Worm (Caenorhabditis elegans) whole organism, L3 larva: Measurements from ENCODE around the gene Y53G8AR.6.
A peak's percentile ranks its signal among the peaks of the same experiment; 100 is the strongest.

Source experiments
- R02D3.7 ChIP-seq: fragments of 150-350 bp; optimal IDR thresholded peaks from 2 replicates; lab custom pipeline; 2014; ENCODE audit warnings: missing biosample characterization, missing genetic modification characterization
- ZK546.5 ChIP-seq: sonication (generic microtip); optimal IDR thresholded peaks from 2 replicates; lab custom pipeline; 2017; ENCODE audit warnings: missing biosample characterization, missing genetic modification characterization
- ceh-16 ChIP-seq: sonication (generic microtip); optimal IDR thresholded peaks from 2 replicates; lab custom pipeline; 2017; ENCODE audit warnings: missing biosample characterization, missing genetic modification characterization
- ceh-28 ChIP-seq: fragments of 150-350 bp; optimal IDR thresholded peaks from 2 replicates; lab custom pipeline; 2014; ENCODE audit warnings: missing biosample characterization, missing genetic modification reagents, missing genetic modification characterization
- ceh-82 ChIP-seq: fragments of 150-350 bp; optimal IDR thresholded peaks from 2 replicates; lab custom pipeline; 2014; ENCODE audit warnings: missing biosample characterization, missing genetic modification characterization
- ceh-9 ChIP-seq: sonication (generic microtip); optimal IDR thresholded peaks from 2 replicates; lab custom pipeline; 2018; ENCODE audit warnings: missing biosample characterization, missing genetic modification characterization
- daf-12 ChIP-seq: fragments of 150-350 bp; optimal IDR thresholded peaks from 2 replicates; lab custom pipeline; 2014; ENCODE audit warnings: missing biosample characterization, missing genetic modification reagents, missing genetic modification characterization
- egl-5 ChIP-seq: fragments of 150-350 bp; optimal IDR thresholded peaks from 2 replicates; lab custom pipeline; 2017; ENCODE audit warnings: missing biosample characterization, missing genetic modification reagents, missing genetic modification characterization, inconsistent platforms
- elt-1 ChIP-seq: fragments of 150-350 bp; optimal IDR thresholded peaks from 2 replicates; lab custom pipeline; 2014; ENCODE audit warnings: missing biosample characterization, missing genetic modification characterization
- elt-2 ChIP-seq: sonication (generic microtip); optimal IDR thresholded peaks from 2 replicates; lab custom pipeline; 2016; ENCODE audit warnings: missing genetic modification reagents, mild to moderate bottlenecking, missing genetic modification characterization, missing compliant biosample characterization
- elt-3 ChIP-seq, 3 experiments: fragments of 150-350 bp in 1 of 3; sonication (generic microtip) in 2 of 3; optimal IDR thresholded peaks; 2 replicates in 2 of 3; 4 replicates in 1 of 3; lab custom pipeline; 2014 to 2017; ENCODE audit warnings: missing biosample characterization in 3 of 3, missing genetic modification characterization in 3 of 3
- eor-1 ChIP-seq, 2 experiments: fragments of 150-350 bp; optimal IDR thresholded peaks; 2 replicates each; lab custom pipeline; 2014 to 2018; ENCODE audit warnings: missing biosample characterization in 2 of 2, missing genetic modification characterization in 2 of 2
- fkh-10 ChIP-seq: sonication (generic microtip); optimal IDR thresholded peaks from 2 replicates; lab custom pipeline; 2017; ENCODE audit warnings: missing biosample characterization, missing genetic modification reagents, missing genetic modification characterization
- fkh-2 ChIP-seq: fragments of 150-350 bp; optimal IDR thresholded peaks from 2 replicates; lab custom pipeline; 2014; ENCODE audit warnings: missing biosample characterization, missing genetic modification reagents, missing genetic modification characterization
- hmg-11 ChIP-seq: sonication (generic microtip); optimal IDR thresholded peaks from 2 replicates; lab custom pipeline; 2016; ENCODE audit warnings: missing genetic modification characterization, missing compliant biosample characterization
- jun-1 ChIP-seq: fragments of 150-350 bp; optimal IDR thresholded peaks from 2 replicates; lab custom pipeline; 2014; ENCODE audit warnings: missing biosample characterization, missing genetic modification reagents, missing genetic modification characterization
- lin-15B ChIP-seq: fragments of 150-350 bp; optimal IDR thresholded peaks from 2 replicates; lab custom pipeline; 2014; ENCODE audit warnings: missing biosample characterization, missing genetic modification characterization
- lin-39 ChIP-seq: fragments of 150-350 bp; optimal IDR thresholded peaks from 2 replicates; lab custom pipeline; 2018; ENCODE audit warnings: missing biosample characterization, missing genetic modification reagents, missing genetic modification characterization
- lsy-12 ChIP-seq: sonication (generic microtip); optimal IDR thresholded peaks from 2 replicates; lab custom pipeline; 2016; ENCODE audit warnings: mild to moderate bottlenecking, missing genetic modification characterization, missing compliant biosample characterization
- mdl-1 ChIP-seq: fragments of 150-350 bp; optimal IDR thresholded peaks from 2 replicates; lab custom pipeline; 2014; ENCODE audit warnings: missing biosample characterization, missing genetic modification characterization
- mml-1 ChIP-seq: fragments of 150-350 bp; sonication (generic microtip); optimal IDR thresholded peaks from 3 replicates; lab custom pipeline; 2014; ENCODE audit warnings: missing biosample characterization, missing genetic modification characterization
- nfya-1 ChIP-seq: sonication (generic microtip); optimal IDR thresholded peaks from 2 replicates; lab custom pipeline; 2017; ENCODE audit warnings: missing genetic modification characterization, mild to moderate bottlenecking, missing compliant biosample characterization, antibody characterized with exemption, moderate library complexity; ENCODE audit not compliant: insufficient read depth
- nhr-11 ChIP-seq: fragments of 150-350 bp; optimal IDR thresholded peaks from 2 replicates; lab custom pipeline; 2014; ENCODE audit warnings: missing biosample characterization, missing genetic modification characterization
- nhr-12 ChIP-seq: fragments of 150-350 bp; optimal IDR thresholded peaks from 2 replicates; lab custom pipeline; 2014; ENCODE audit warnings: missing biosample characterization, missing genetic modification characterization
- nhr-23 ChIP-seq: fragments of 150-350 bp; optimal IDR thresholded peaks from 2 replicates; lab custom pipeline; 2014; ENCODE audit warnings: missing biosample characterization, missing genetic modification reagents, missing genetic modification characterization
- nhr-237 ChIP-seq: fragments of 150-350 bp; optimal IDR thresholded peaks from 2 replicates; lab custom pipeline; 2014; ENCODE audit warnings: missing biosample characterization, missing genetic modification characterization
- nhr-25 ChIP-seq: sonication (generic microtip); optimal IDR thresholded peaks from 2 replicates; lab custom pipeline; 2017; ENCODE audit warnings: missing biosample characterization, missing genetic modification characterization
- nhr-28 ChIP-seq: fragments of 150-350 bp; optimal IDR thresholded peaks from 2 replicates; lab custom pipeline; 2014; ENCODE audit warnings: missing biosample characterization, missing genetic modification characterization
- nhr-43 ChIP-seq: sonication (generic microtip); optimal IDR thresholded peaks from 2 replicates; lab custom pipeline; 2016; ENCODE audit warnings: mild to moderate bottlenecking, missing genetic modification characterization, missing compliant biosample characterization; ENCODE audit not compliant: poor library complexity, severe bottlenecking
- nhr-67 ChIP-seq: fragments of 150-350 bp; optimal IDR thresholded peaks from 2 replicates; lab custom pipeline; 2014; ENCODE audit warnings: missing biosample characterization, missing genetic modification characterization
- nhr-76 ChIP-seq: fragments of 150-350 bp; sonication (generic microtip); optimal IDR thresholded peaks from 5 replicates; lab custom pipeline; 2014; ENCODE audit warnings: missing biosample characterization, missing genetic modification characterization
- nhr-77 ChIP-seq: fragments of 150-350 bp; optimal IDR thresholded peaks from 2 replicates; lab custom pipeline; 2014; ENCODE audit warnings: missing biosample characterization, missing genetic modification characterization
- pha-4 ChIP-seq: fragments of 150-350 bp; optimal IDR thresholded peaks from 2 replicates; lab custom pipeline; 2014; ENCODE audit warnings: missing biosample characterization, missing genetic modification reagents, missing genetic modification characterization
- pqm-1 ChIP-seq: fragments of 150-350 bp; optimal IDR thresholded peaks from 2 replicates; lab custom pipeline; 2017; ENCODE audit warnings: missing biosample characterization, missing genetic modification characterization, inconsistent platforms
- sea-2 ChIP-seq: fragments of 150-350 bp; sonication (generic microtip); optimal IDR thresholded peaks from 4 replicates; lab custom pipeline; 2014; ENCODE audit warnings: missing biosample characterization, missing genetic modification reagents, missing genetic modification characterization
- skn-1 ChIP-seq: fragments of 150-350 bp; optimal IDR thresholded peaks from 2 replicates; lab custom pipeline; 2014; ENCODE audit warnings: missing biosample characterization, missing genetic modification characterization
- snpc-4 ChIP-seq: fragments of 150-350 bp; optimal IDR thresholded peaks from 2 replicates; lab custom pipeline; 2014; ENCODE audit warnings: missing biosample characterization, missing genetic modification characterization
- tbx-2 ChIP-seq: sonication (generic microtip); optimal IDR thresholded peaks from 2 replicates; lab custom pipeline; 2016; ENCODE audit warnings: mild to moderate bottlenecking, missing genetic modification characterization, missing compliant biosample characterization
- unc-39 ChIP-seq: sonication (generic microtip); optimal IDR thresholded peaks from 4 replicates; lab custom pipeline; 2017; ENCODE audit warnings: missing biosample characterization, missing genetic modification characterization
- unc-62 ChIP-seq: fragments of 150-350 bp; sonication (generic microtip); optimal IDR thresholded peaks from 4 replicates; lab custom pipeline; 2014; ENCODE audit warnings: missing biosample characterization, missing genetic modification reagents, missing genetic modification characterization
- ztf-11 ChIP-seq: fragments of 150-350 bp; optimal IDR thresholded peaks from 2 replicates; lab custom pipeline; 2014; ENCODE audit warnings: missing biosample characterization, missing genetic modification characterization
- ztf-4 ChIP-seq: fragments of 150-350 bp; optimal IDR thresholded peaks from 2 replicates; lab custom pipeline; 2014; ENCODE audit warnings: missing biosample characterization, missing genetic modification characterization

Y53G8AR.6 gene

ce11 chrIII:3294283-3294793 lies at the start of gene Y53G8AR.6, which contains the start of gene Y53G8AR.8:
Y53G8AR.6 (plus strand) TSS chrIII:3294743.
Y53G8AR.8 (minus strand) TSS chrIII:3294330.
- no peak for TF ChIP-seq nhr-76
- TF ChIP-seq egl-5 (tag; lab: Kevin White, UChicago) = no peak
- TF ChIP-seq pha-4 (tag; lab: Kevin White, UChicago) = peak; percentile 46
- no peak for TF ChIP-seq pqm-1
- TF ChIP-seq ZK546.5 (tag; lab: Kevin White, UChicago) = no peak
- peak; percentile 3 for TF ChIP-seq lin-15B (tag; lab: Kevin White, UChicago)
- no peak for TF ChIP-seq daf-12 (tag; lab: Kevin White, UChicago)
- TF ChIP-seq unc-39 (tag; lab: Kevin White, UChicago) = no peak
- peak; percentile 6 for TF ChIP-seq hmg-11
- TF ChIP-seq R02D3.7 = no peak
- no peak for TF ChIP-seq unc-62
- TF ChIP-seq ceh-9 = no peak
- TF ChIP-seq snpc-4 (tag; lab: Kevin White, UChicago) = no peak
- no peak for TF ChIP-seq ceh-16 (tag; lab: Kevin White, UChicago)
- peak; percentile 44 for TF ChIP-seq nfya-1 (tag; lab: Kevin White, UChicago)

ce11 chrIII:3248307-3249037 lies 46.1 kb upstream of the Y53G8AR.6 start, which contains the start of gene nduf-9:
nduf-9 (minus strand) TSS chrIII:3248575.
- TF ChIP-seq ztf-4 (tag; lab: Kevin White, UChicago) (no peak), ceh-9 (no peak), snpc-4 (tag; lab: Kevin White, UChicago) (no peak), sea-2 (GFP tag; lab: Kevin White, UChicago) (peak; percentile 34), nfya-1 (tag; lab: Kevin White, UChicago) (peak; percentile 79), lin-15B (tag; lab: Kevin White, UChicago) (peak; percentile 47), nhr-77 (tag; lab: Kevin White, UChicago) (no peak), nhr-67 (tag; lab: Kevin White, UChicago) (no peak), ceh-82 (tag; lab: Kevin White, UChicago) (no peak), daf-12 (tag; lab: Kevin White, UChicago) (no peak), unc-62 (no peak), hmg-11 (peak; percentile 70), R02D3.7 (no peak), ztf-11 (no peak), elt-3 (tag; optimal IDR thresholded peaks at IDR 0.05; lab: Kevin White, UChicago) (no peak), ceh-28 (tag; lab: Kevin White, UChicago) (no peak), eor-1 (tag; optimal IDR thresholded peaks at IDR 0.05; lab: Kevin White, UChicago) (no peak)
- TF ChIP-seq, all 47 proteins: peak for 4

- TF ChIP-seq elt-2 (tag; lab: Kevin White, UChicago) (peak; percentile 29), sea-2 (GFP tag; lab: Kevin White, UChicago) (no peak), elt-1 (tag; lab: Kevin White, UChicago) (no peak), unc-62 (no peak), ztf-11 (no peak), elt-3 (tag; optimal IDR thresholded peaks at IDR 0.05; lab: Kevin White, UChicago) (no peak), egl-5 (tag; lab: Kevin White, UChicago) (no peak), lsy-12 (peak; percentile 49), ceh-28 (tag; lab: Kevin White, UChicago) (no peak), nhr-12 (tag; lab: Kevin White, UChicago) (no peak), pqm-1 (no peak), ceh-9 (no peak), lin-39 (tag; lab: Kevin White, UChicago) (no peak), snpc-4 (tag; lab: Kevin White, UChicago) (no peak), hmg-11 (no peak), ceh-82 (tag; lab: Kevin White, UChicago) (no peak), nhr-11 (no peak), mml-1 (tag; lab: Kevin White, UChicago) (no peak), pha-4 (tag; lab: Kevin White, UChicago) (no peak), nhr-25 (no peak), fkh-10 (GFP tag; lab: Kevin White, UChicago) (no peak), nhr-23 (tag; lab: Kevin White, UChicago) (no peak), ztf-4 (tag; lab: Kevin White, UChicago) (no peak), nhr-237 (tag; lab: Kevin White, UChicago) (no peak), mdl-1 (no peak), nhr-43 (tag; lab: Kevin White, UChicago) (no peak), nhr-28 (no peak), fkh-2 (tag; lab: Kevin White, UChicago) (no peak), jun-1 (tag; lab: Kevin White, UChicago) (no peak), skn-1 (no peak), eor-1 (tag; optimal IDR thresholded peaks at IDR 0.05; lab: Kevin White, UChicago) (no peak), nhr-77 (tag; lab: Kevin White, UChicago) (peak; percentile 24), tbx-2 (peak; percentile 29)
These were observed 45.5 kb upstream of the Y53G8AR.6 start for ce11 chrIII:3249038-3249420.
